Fruit fly (Drosophila melanogaster): ENCODE measurements around the gene Regnase-1.
A peak's percentile ranks its signal among the peaks of the same experiment; 100 is the strongest.

Regnase-1 gene

DNA sequence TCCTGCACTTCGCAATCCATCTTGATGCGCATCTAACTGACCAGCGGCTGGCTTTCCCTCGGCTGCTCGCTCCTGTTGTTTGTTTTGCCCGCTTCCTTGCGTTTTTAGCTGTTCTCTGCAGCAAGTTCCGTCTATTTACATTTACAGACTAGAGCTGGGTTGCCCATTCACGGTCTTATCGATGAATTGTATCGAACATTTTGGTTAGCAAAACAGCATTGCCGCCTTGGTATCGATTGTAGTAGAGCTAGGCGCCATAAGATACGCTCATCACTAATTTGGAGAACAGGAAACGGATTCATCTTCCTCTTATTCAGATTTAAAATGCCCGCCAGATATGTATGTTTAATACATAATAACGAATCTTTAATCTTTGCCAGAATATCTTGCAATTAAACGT is at the start of gene Regnase-1 (continued):
- peak; percentile 81 for TF ChIP-seq Max (GFP tag; optimal IDR thresholded peaks at IDR 0.05)
- no peak for TF ChIP-seq Stat92E (GFP tag; optimal IDR thresholded peaks at IDR 0.05)
- peak; percentile 88 for TF ChIP-seq Hey (tag; optimal IDR thresholded peaks at IDR 0.05)
- TF ChIP-seq Optix (GFP tag; IDR thresholded peaks at IDR 0.05) = peak; percentile 84
- TF ChIP-seq CG15514 (GFP tag; optimal IDR thresholded peaks at IDR 0.05) = peak; percentile 95
- peak; percentile 88 for TF ChIP-seq Hand (GFP tag; optimal IDR thresholded peaks at IDR 0.05)
- TF ChIP-seq Blimp-1 (GFP tag; optimal IDR thresholded peaks at IDR 0.05) = peak; percentile 79
- TF ChIP-seq CG30431 (GFP tag; optimal IDR thresholded peaks at IDR 0.05) = peak; percentile 54
- TF ChIP-seq cg (GFP tag; optimal IDR thresholded peaks at IDR 0.05) = no peak
- peak; percentile 98 for TF ChIP-seq CG6765 (GFP tag; optimal IDR thresholded peaks at IDR 0.05)
- TF ChIP-seq mld (GFP tag; IDR thresholded peaks at IDR 0.05; ENCODE audit: partially characterized antibody) = peak; percentile 73
- TF ChIP-seq ftz-f1 (GFP tag; optimal IDR thresholded peaks at IDR 0.05) = no peak
- TF ChIP-seq br (optimal IDR thresholded peaks at IDR 0.05) = no peak
- TF ChIP-seq CG34376 (GFP tag; optimal IDR thresholded peaks at IDR 0.05) = peak; percentile 97
- peak; percentile 78 for TF ChIP-seq Nf-YC (tag; optimal IDR thresholded peaks at IDR 0.05)
- peak; percentile 96 for TF ChIP-seq vvl (GFP tag; IDR thresholded peaks at IDR 0.05)
- TF ChIP-seq CG9932 (GFP tag; IDR thresholded peaks at IDR 0.05) = peak; percentile 87
- TF ChIP-seq CG6813 (GFP tag; optimal IDR thresholded peaks at IDR 0.05) = peak; percentile 97
- TF ChIP-seq CG12155 (GFP tag; optimal IDR thresholded peaks at IDR 0.05) = peak; percentile 75
- peak; percentile 92 for TF ChIP-seq Mes4 (GFP tag; optimal IDR thresholded peaks at IDR 0.05)
- peak; percentile 91 for TF ChIP-seq CG3847 (GFP tag; IDR thresholded peaks at IDR 0.05)
- TF ChIP-seq CG12659 (GFP tag; optimal IDR thresholded peaks at IDR 0.05) = peak; percentile 95
- TF ChIP-seq CG1792 (GFP tag; optimal IDR thresholded peaks at IDR 0.05) = peak; percentile 79
- TF ChIP-seq Sry-β (GFP tag; optimal IDR thresholded peaks at IDR 0.05) = peak; percentile 74
- TF ChIP-seq D19A (tag; optimal IDR thresholded peaks at IDR 0.05) = no peak
- peak; percentile 63; the same call in 1 of the 2 replicates for TF ChIP-seq CkIIα-i1 (GFP tag; IDR thresholded peaks at IDR 0.05)
- TF ChIP-seq CG8924 (tag; optimal IDR thresholded peaks at IDR 0.05) = peak; percentile 84
- TF ChIP-seq pan (optimal IDR thresholded peaks at IDR 0.05) = no peak
- peak in 1 of 2 experiments; percentile 90 for TF ChIP-seq pan (GFP tag; optimal IDR thresholded peaks at IDR 0.05 in 1 of 2, IDR thresholded peaks at IDR 0.05 in 1 of 2)
- TF ChIP-seq jing (GFP tag; optimal IDR thresholded peaks at IDR 0.05) = peak; percentile 55
- peak; percentile 95 for TF ChIP-seq HmgZ (tag; optimal IDR thresholded peaks at IDR 0.05)
- peak; percentile 49 for TF ChIP-seq CG31388 (GFP tag; optimal IDR thresholded peaks at IDR 0.05)
- TF ChIP-seq odd (GFP tag; optimal IDR thresholded peaks at IDR 0.05) = peak; percentile 95
- TF ChIP-seq CG3281 (GFP tag; optimal IDR thresholded peaks at IDR 0.05) = peak; percentile 95
- peak; percentile 67 for TF ChIP-seq lmd (GFP tag; IDR thresholded peaks at IDR 0.05)
- no peak for TF ChIP-seq Hr39 (optimal IDR thresholded peaks at IDR 0.05)
- TF ChIP-seq amos (GFP tag; IDR thresholded peaks at IDR 0.05; ENCODE audit: partially characterized antibody) = peak; percentile 98
- peak in 1 of 2 experiments; percentile 80 for TF ChIP-seq Eip74EF (GFP tag; optimal IDR thresholded peaks at IDR 0.05)
- peak; percentile 89 for TF ChIP-seq TFAM (GFP tag; optimal IDR thresholded peaks at IDR 0.05)
- TF ChIP-seq btn (GFP tag; optimal IDR thresholded peaks at IDR 0.05) = peak; percentile 83
- peak; percentile 76 for TF ChIP-seq dmrt11E (tag; optimal IDR thresholded peaks at IDR 0.05)
- TF ChIP-seq CG9609 (GFP tag; optimal IDR thresholded peaks at IDR 0.05) = peak; percentile 79
- peak; percentile 60 for TF ChIP-seq Dip3 (GFP tag; optimal IDR thresholded peaks at IDR 0.05)
- TF ChIP-seq YL-1 (GFP tag; optimal IDR thresholded peaks at IDR 0.05) = peak; percentile 98
- peak; percentile 32 for TF ChIP-seq zf30C (GFP tag; optimal IDR thresholded peaks at IDR 0.05)
- TF ChIP-seq CG4730 (GFP tag; IDR thresholded peaks at IDR 0.05) = peak; percentile 73
- peak; percentile 95 for TF ChIP-seq NC2β (GFP tag; optimal IDR thresholded peaks at IDR 0.05)
- peak; percentile 73 for TF ChIP-seq CG4820 (GFP tag; optimal IDR thresholded peaks at IDR 0.05)
- TF ChIP-seq lab (GFP tag; optimal IDR thresholded peaks at IDR 0.05) = peak; percentile 98
- TF ChIP-seq so (GFP tag; IDR thresholded peaks at IDR 0.05) = peak; percentile 87
- TF ChIP-seq MBD-R2 (GFP tag; IDR thresholded peaks at IDR 0.05) = peak; percentile 96
